Fruit fly (Drosophila melanogaster): Measurements from ENCODE around the gene HP1c.

- no peak for TF ChIP-seq CG8478 (optimal IDR thresholded peaks at IDR 0.05)
- TF ChIP-seq usp (GFP tag; optimal IDR thresholded peaks at IDR 0.05) = no peak
- no peak for TF ChIP-seq Dll (optimal IDR thresholded peaks at IDR 0.05)
- TF ChIP-seq psq (optimal IDR thresholded peaks at IDR 0.05) = no peak
Observed at dm6 chr3R:22751111-22751510, 5.7 kb downstream of the HP1c start.
